Worm (Caenorhabditis elegans): ENCODE measurements around the gene nlp-57.

The nlp-57 gene

DNA sequence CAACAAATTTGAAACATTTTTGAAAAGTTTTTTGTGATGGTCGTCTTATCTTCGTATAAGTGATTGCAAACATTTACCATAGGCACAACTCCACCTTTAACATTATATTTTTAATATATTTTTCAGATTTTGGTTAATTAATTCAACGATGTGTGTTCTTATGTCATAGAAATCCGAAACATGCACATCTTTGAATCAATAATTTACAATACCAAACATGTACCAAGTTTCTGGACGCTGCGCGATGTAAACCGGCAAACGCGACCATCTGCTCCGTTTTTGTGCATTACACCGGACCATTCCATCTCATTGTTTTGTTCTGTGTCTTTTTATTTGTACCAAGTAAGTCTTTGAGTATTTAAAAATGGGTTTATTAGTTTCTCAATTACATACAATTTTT, 40.7 kb downstream of the nlp-57 start, which contains the start of gene pgp-4:
Gene pgp-4 (plus strand): TSS at position 301 of the 400 bp plus-strand sequence.
- TF ChIP-seq ama-1 (optimal IDR thresholded peaks at IDR 0.05) (no peak), ama-1 (GFP tag; optimal IDR thresholded peaks at IDR 0.05) (no peak), F33H1.4 (GFP tag; IDR thresholded peaks at IDR 0.05) (no peak), ztf-6 (GFP tag; IDR thresholded peaks at IDR 0.05) (no peak), F52B5.7 (tag; optimal IDR thresholded peaks at IDR 0.05) (no peak), dpff-1 (tag; optimal IDR thresholded peaks at IDR 0.05) (no peak), snpc-1.1 (tag; optimal IDR thresholded peaks at IDR 0.05; ENCODE audit: insufficient read depth) (no peak), K11D2.4 (GFP tag; IDR thresholded peaks at IDR 0.05) (no peak), efl-1 (GFP tag; optimal IDR thresholded peaks at IDR 0.05) (no peak), mcd-1 (GFP tag; IDR thresholded peaks at IDR 0.05) (no peak), ceh-58 (GFP tag; IDR thresholded peaks at IDR 0.05) (no peak), nfyb-1 (GFP tag; IDR thresholded peaks at IDR 0.05) (no peak), lag-1 (GFP tag; IDR thresholded peaks at IDR 0.05) (no peak), Y95B8A.8 (GFP tag; IDR thresholded peaks at IDR 0.05) (no peak), ccch-3 (GFP tag; optimal IDR thresholded peaks at IDR 0.05) (no peak), somi-1 (GFP tag; optimal IDR thresholded peaks at IDR 0.05) (no peak), B0336.3 (GFP tag; IDR thresholded peaks at IDR 0.05) (no peak), B0019.2 (GFP tag; conservative IDR thresholded peaks at IDR 0.05) (no peak), ztf-3 (GFP tag; optimal IDR thresholded peaks at IDR 0.05) (no peak), ceh-91 (GFP tag; IDR thresholded peaks at IDR 0.05) (no peak)

ce11 chrX:11364914-11365313, 48.1 kb downstream of the nlp-57 start:
- no peak for TF ChIP-seq ztf-22 (GFP tag; optimal IDR thresholded peaks at IDR 0.05)
- TF ChIP-seq lir-1 (GFP tag; conservative IDR thresholded peaks at IDR 0.05) = no peak
- no peak for TF ChIP-seq Y53G8AR.9 (GFP tag; conservative IDR thresholded peaks at IDR 0.05)
- no peak for TF ChIP-seq B0336.3 (GFP tag; IDR thresholded peaks at IDR 0.05)
- TF ChIP-seq ztf-6 (GFP tag; IDR thresholded peaks at IDR 0.05) = no peak
- no peak for TF ChIP-seq cebp-2 (GFP tag; IDR thresholded peaks at IDR 0.05)
- TF ChIP-seq lin-40 (tag; optimal IDR thresholded peaks at IDR 0.05) = no peak
- no peak for TF ChIP-seq D2030.7 (GFP tag; IDR thresholded peaks at IDR 0.05)
- TF ChIP-seq efl-1 (GFP tag; optimal IDR thresholded peaks at IDR 0.05) = no peak
- TF ChIP-seq F52B5.7 (tag; optimal IDR thresholded peaks at IDR 0.05) = no peak

DNA sequence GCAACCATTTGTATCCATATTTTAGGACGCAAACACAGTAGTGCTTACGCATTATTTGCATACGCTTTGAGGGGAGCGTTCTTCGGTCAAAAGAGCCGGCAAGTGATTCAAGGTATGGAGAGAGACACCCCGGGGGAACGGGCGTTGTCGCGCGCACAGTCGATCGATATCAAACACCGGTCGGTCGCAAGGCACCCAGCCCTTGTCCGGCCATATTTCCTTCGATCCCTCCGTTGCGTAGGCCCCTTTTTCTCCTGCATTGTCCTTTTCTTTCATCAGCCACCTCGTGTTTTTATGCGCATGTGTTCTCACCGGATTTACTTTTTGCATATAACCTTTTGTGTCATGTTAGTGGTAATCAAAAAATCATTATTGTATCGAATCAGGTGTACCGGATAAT, 49.1 kb downstream of the nlp-57 start:
- TF ChIP-seq zfh-2 (GFP tag; conservative IDR thresholded peaks at IDR 0.05) (peak; percentile 73), atf-7 (tag; optimal IDR thresholded peaks at IDR 0.05) (no peak), egl-44 (GFP tag; IDR thresholded peaks at IDR 0.05) (0 out of 2 replicates have a peak, but pooled peaks have one; percentile 14)

DNA sequence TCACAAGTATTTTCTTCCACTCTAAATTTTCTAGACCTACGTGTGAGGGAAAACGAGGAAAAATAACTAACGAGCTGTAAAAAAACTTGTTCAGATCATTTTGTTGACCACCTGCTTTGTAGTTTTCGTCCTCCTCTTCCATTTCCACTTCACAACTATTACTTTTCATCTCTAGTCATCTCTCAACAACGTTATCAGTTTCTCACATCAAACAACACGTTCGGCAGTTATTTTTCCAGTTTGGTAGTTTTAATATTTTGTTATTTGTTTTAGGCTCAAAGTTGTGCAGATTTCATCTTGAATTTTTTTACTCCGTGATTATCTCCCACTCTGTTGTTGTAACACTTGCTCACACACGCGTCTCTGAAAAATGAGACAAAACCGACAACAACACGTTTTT, 50.2 kb downstream of the nlp-57 start:
- TF ChIP-seq ztf-6 (GFP tag; IDR thresholded peaks at IDR 0.05) (no peak), nhr-80 (tag; optimal IDR thresholded peaks at IDR 0.05) (peak; percentile 32)

- no peak for TF ChIP-seq ztf-18 (tag; optimal IDR thresholded peaks at IDR 0.05)
- no peak for TF ChIP-seq K11D2.4 (GFP tag; IDR thresholded peaks at IDR 0.05)
- no peak for TF ChIP-seq lsl-1 (GFP tag; optimal IDR thresholded peaks at IDR 0.05)
- no peak for TF ChIP-seq F22D6.2 (tag; optimal IDR thresholded peaks at IDR 0.05)
- no peak for TF ChIP-seq atf-7 (tag; optimal IDR thresholded peaks at IDR 0.05)
- TF ChIP-seq cebp-1 (GFP tag; IDR thresholded peaks at IDR 0.05) = no peak
- no peak for TF ChIP-seq cebp-1 (tag; optimal IDR thresholded peaks at IDR 0.05)
These were observed 50.8 kb downstream of the nlp-57 start for ce11 chrX:11367640-11368039.

Measured in whole organism, young adult.